Fruit fly (Drosophila melanogaster) whole organism, embryonic: ENCODE results near the gene CG1307.

Experiments
- Aef1 ChIP-seq: fragments of 200-800 bp; sonication (Bioruptor generic); IDR thresholded peaks from 3 replicates; pipeline ENCODE4 v1.3.6; 2022; ENCODE audit warnings: missing biosample characterization, missing genetic modification characterization
- Antp ChIP-seq: fragments of 200-800 bp; sonication (Bioruptor generic); optimal IDR thresholded peaks from 3 replicates; lab custom pipeline; 2016; ENCODE audit warnings: missing biosample characterization, missing genetic modification characterization
- Atf-2 ChIP-seq: fragments of 200-800 bp; sonication (Bioruptor generic); optimal IDR thresholded peaks from 2 replicates; lab custom pipeline; 2016; ENCODE audit warnings: missing biosample characterization, missing genetic modification characterization
- B-H2 ChIP-seq: fragments of 200-800 bp; sonication (Bioruptor generic); optimal IDR thresholded peaks from 2 replicates; lab custom pipeline; 2018; ENCODE audit warnings: missing biosample characterization, mild to moderate bottlenecking, missing genetic modification characterization
- CG10321 ChIP-seq: fragments of 200-800 bp; sonication (Bioruptor generic); IDR thresholded peaks from 2 replicates; pipeline ENCODE4 v1.3.6; 2022; ENCODE audit warnings: missing biosample characterization, missing genetic modification characterization
- CG10979 ChIP-seq: fragments of 200-800 bp; sonication (Bioruptor generic); optimal IDR thresholded peaks from 2 replicates; lab custom pipeline; 2018; ENCODE audit warnings: missing biosample characterization, mild to moderate bottlenecking, missing genetic modification characterization, moderate library complexity
- CG11456 ChIP-seq: fragments of 200-800 bp; sonication (Bioruptor generic); IDR thresholded peaks from 3 replicates; pipeline ENCODE4 v1.3.6; 2022; ENCODE audit warnings: missing biosample characterization, missing genetic modification characterization
- CG11695 ChIP-seq: fragments of 200-800 bp; sonication (Bioruptor generic); IDR thresholded peaks from 3 replicates; pipeline ENCODE4 v1.3.6; 2022; ENCODE audit warnings: missing biosample characterization, missing genetic modification characterization
- CG13296 ChIP-seq: fragments of 200-800 bp; sonication (Bioruptor generic); optimal IDR thresholded peaks from 3 replicates; lab custom pipeline; 2018; ENCODE audit warnings: missing biosample characterization, mild to moderate bottlenecking, missing genetic modification characterization
- CG1647 ChIP-seq: fragments of 200-800 bp; sonication (Bioruptor generic); optimal IDR thresholded peaks from 3 replicates; lab custom pipeline; 2016; ENCODE audit warnings: missing biosample characterization, missing genetic modification characterization
- CG16863 ChIP-seq: fragments of 200-800 bp; sonication (Bioruptor generic); optimal IDR thresholded peaks from 3 replicates; lab custom pipeline; 2016; ENCODE audit warnings: missing biosample characterization, missing genetic modification characterization
- CG17186 ChIP-seq: fragments of 200-800 bp; sonication (Bioruptor generic); optimal IDR thresholded peaks from 3 replicates; lab custom pipeline; 2017; ENCODE audit warnings: missing biosample characterization, missing genetic modification reagents, missing genetic modification characterization
- CG17359 ChIP-seq: fragments of 200-800 bp; sonication (Bioruptor generic); optimal IDR thresholded peaks from 3 replicates; lab custom pipeline; 2018; ENCODE audit warnings: missing biosample characterization, mild to moderate bottlenecking, missing genetic modification characterization, moderate library complexity
- CG17612 ChIP-seq: fragments of 200-800 bp; sonication (Bioruptor generic); IDR thresholded peaks from 2 replicates; pipeline ENCODE4 v1.3.6; 2022; ENCODE audit warnings: missing biosample characterization, missing genetic modification characterization
- CG17829 ChIP-seq: fragments of 200-800 bp; optimal IDR thresholded peaks from 2 replicates; lab custom pipeline; 2019; ENCODE audit warnings: missing biosample characterization, mild to moderate bottlenecking, missing genetic modification characterization, moderate library complexity
- CG17912 ChIP-seq: fragments of 200-800 bp; sonication (Bioruptor generic); optimal IDR thresholded peaks from 2 replicates; lab custom pipeline; 2018; ENCODE audit warnings: missing biosample characterization, mild to moderate bottlenecking, missing genetic modification characterization
- CG2678 ChIP-seq: fragments of 200-800 bp; sonication (Bioruptor generic); optimal IDR thresholded peaks from 3 replicates; lab custom pipeline; 2019; ENCODE audit warnings: missing biosample characterization, mild to moderate bottlenecking, missing genetic modification characterization, moderate library complexity
- CG30403 ChIP-seq: fragments of 200-800 bp; sonication (Bioruptor generic); optimal IDR thresholded peaks from 3 replicates; lab custom pipeline; 2016; ENCODE audit warnings: missing biosample characterization, missing genetic modification characterization
- CG31441 ChIP-seq: fragments of 200-800 bp; sonication (Bioruptor generic); IDR thresholded peaks from 2 replicates; pipeline ENCODE4 v1.3.6; 2022; ENCODE audit warnings: missing biosample characterization, missing genetic modification characterization
- CG6254 ChIP-seq: fragments of 200-800 bp; sonication (Bioruptor generic); optimal IDR thresholded peaks from 3 replicates; lab custom pipeline; 2017; ENCODE audit warnings: mild to moderate bottlenecking, missing biosample characterization, missing genetic modification reagents, missing genetic modification characterization
- CG6689 ChIP-seq: fragments of 200-800 bp; sonication (Bioruptor generic); IDR thresholded peaks from 2 replicates; pipeline ENCODE4 v1.3.6; 2022; ENCODE audit warnings: missing biosample characterization, missing genetic modification characterization
- CG7928 ChIP-seq: fragments of 200-800 bp; sonication (Bioruptor generic); optimal IDR thresholded peaks from 2 replicates; lab custom pipeline; 2017; ENCODE audit warnings: missing biosample characterization, mild to moderate bottlenecking, missing genetic modification characterization
- CG8089 ChIP-seq: fragments of 200-800 bp; sonication (Bioruptor generic); optimal IDR thresholded peaks from 3 replicates; lab custom pipeline; 2016; ENCODE audit warnings: missing biosample characterization, missing genetic modification characterization
- CG8281 ChIP-seq: fragments of 200-800 bp; sonication (Bioruptor generic); optimal IDR thresholded peaks from 2 replicates; lab custom pipeline; 2018; ENCODE audit warnings: missing biosample characterization, mild to moderate bottlenecking, missing genetic modification characterization, moderate library complexity
- CG8944 ChIP-seq: fragments of 200-800 bp; sonication (Bioruptor generic); optimal IDR thresholded peaks from 3 replicates; lab custom pipeline; 2016; ENCODE audit warnings: missing biosample characterization, missing genetic modification characterization
- CG9609 ChIP-seq: fragments of 200-800 bp; sonication (Bioruptor generic); optimal IDR thresholded peaks from 3 replicates; lab custom pipeline; 2016; ENCODE audit warnings: missing biosample characterization, missing genetic modification characterization
- Gug ChIP-seq: fragments of 200-800 bp; sonication (Bioruptor generic); IDR thresholded peaks from 4 replicates; pipeline ENCODE4 v1.3.6; 2022; ENCODE audit warnings: missing biosample characterization, missing genetic modification characterization
- Hmx ChIP-seq: fragments of 200-800 bp; sonication (Bioruptor generic); optimal IDR thresholded peaks from 2 replicates; lab custom pipeline; 2016; ENCODE audit warnings: missing biosample characterization, missing genetic modification characterization
- Jarid2 ChIP-seq: fragments of 200-800 bp; sonication (Bioruptor generic); optimal IDR thresholded peaks from 3 replicates; lab custom pipeline; 2017; ENCODE audit warnings: mild to moderate bottlenecking, missing biosample characterization, missing genetic modification reagents, missing genetic modification characterization
- MESR4 ChIP-seq: fragments of 200-800 bp; sonication (Bioruptor generic); optimal IDR thresholded peaks from 2 replicates; lab custom pipeline; 2018; ENCODE audit warnings: missing biosample characterization, mild to moderate bottlenecking, missing genetic modification characterization, moderate library complexity
- NK7.1 ChIP-seq: fragments of 200-800 bp; sonication (Bioruptor generic); optimal IDR thresholded peaks from 3 replicates; lab custom pipeline; 2016; ENCODE audit warnings: missing biosample characterization, missing genetic modification characterization
- Nf-YA ChIP-seq: fragments of 200-800 bp; sonication (Bioruptor generic); IDR thresholded peaks from 2 replicates; pipeline ENCODE4 v1.3.6; 2022; ENCODE audit warnings: missing biosample characterization, missing genetic modification characterization
- aop ChIP-seq: fragments of 200-800 bp; sonication (Bioruptor generic); IDR thresholded peaks from 2 replicates; pipeline ENCODE4 v1.3.6; 2022; ENCODE audit warnings: missing biosample characterization, missing genetic modification characterization
- bigmax ChIP-seq: fragments of 200-800 bp; sonication (Bioruptor generic); optimal IDR thresholded peaks from 2 replicates; lab custom pipeline; 2018; ENCODE audit warnings: missing biosample characterization, mild to moderate bottlenecking, missing genetic modification characterization
- caup ChIP-seq: fragments of 200-800 bp; sonication (Bioruptor generic); optimal IDR thresholded peaks from 3 replicates; lab custom pipeline; 2017; ENCODE audit warnings: missing biosample characterization, mild to moderate bottlenecking, missing genetic modification characterization, moderate library complexity; ENCODE audit not compliant: severe bottlenecking
- chif ChIP-seq, 2 experiments: fragments of 200-800 bp; sonication (Bioruptor generic); optimal IDR thresholded peaks; 3 replicates each; lab custom pipeline; 2016; ENCODE audit warnings: missing biosample characterization in 2 of 2, missing genetic modification characterization in 2 of 2
- chm ChIP-seq: fragments of 200-800 bp; sonication (Bioruptor generic); IDR thresholded peaks from 2 replicates; pipeline ENCODE4 v1.3.6; 2022; ENCODE audit warnings: missing biosample characterization, missing genetic modification characterization
- danr ChIP-seq: fragments of 200-800 bp; sonication (Bioruptor generic); IDR thresholded peaks from 2 replicates; pipeline ENCODE4 v1.3.6; 2022; ENCODE audit warnings: missing biosample characterization, missing genetic modification characterization
- esg ChIP-seq: fragments of 200-800 bp; sonication (Bioruptor generic); conservative IDR thresholded peaks from 2 replicates; pipeline ENCODE4 v1.3.6; 2022; ENCODE audit warnings: missing biosample characterization, missing genetic modification characterization
- eyg ChIP-seq: fragments of 200-800 bp; sonication (Bioruptor generic); optimal IDR thresholded peaks from 3 replicates; lab custom pipeline; 2016; ENCODE audit warnings: missing biosample characterization, missing genetic modification characterization
- fd3F ChIP-seq: fragments of 200-800 bp; sonication (Bioruptor generic); optimal IDR thresholded peaks from 2 replicates; lab custom pipeline; 2018; ENCODE audit warnings: missing biosample characterization, mild to moderate bottlenecking, missing genetic modification characterization, moderate library complexity
- gt ChIP-seq: fragments of 200-800 bp; sonication (Bioruptor generic); IDR thresholded peaks from 2 replicates; pipeline ENCODE4 v1.3.6; 2022; ENCODE audit warnings: missing biosample characterization, missing genetic modification characterization
- h ChIP-seq: fragments of >200 bp; optimal IDR thresholded peaks from 2 replicates; lab custom pipeline; 2017
- ham ChIP-seq: fragments of 200-800 bp; sonication (Bioruptor generic); IDR thresholded peaks from 2 replicates; pipeline ENCODE4 v1.3.6; 2022; ENCODE audit warnings: missing biosample characterization, missing genetic modification characterization
- jing ChIP-seq: fragments of 200-800 bp; sonication (Bioruptor generic); optimal IDR thresholded peaks from 2 replicates; lab custom pipeline; 2018; ENCODE audit warnings: missing biosample characterization, mild to moderate bottlenecking, missing genetic modification characterization
- otp ChIP-seq: fragments of 200-800 bp; sonication (Bioruptor generic); IDR thresholded peaks from 3 replicates; pipeline ENCODE4, ENCODE4 v1.3.6; 2022; ENCODE audit warnings: missing biosample characterization, missing genetic modification characterization
- pho ChIP-seq: fragments of 200-800 bp; sonication (Bioruptor generic); optimal IDR thresholded peaks from 2 replicates; lab custom pipeline; 2016; ENCODE audit warnings: missing biosample characterization, missing genetic modification characterization
- pros ChIP-seq: fragments of 200-800 bp; sonication (Bioruptor generic); optimal IDR thresholded peaks from 3 replicates; lab custom pipeline; 2019; ENCODE audit warnings: missing biosample characterization, mild to moderate bottlenecking, missing genetic modification characterization, moderate library complexity
- sens-2 ChIP-seq: fragments of 200-800 bp; sonication (Bioruptor generic); IDR thresholded peaks from 2 replicates; pipeline ENCODE4 v1.3.6; 2022; ENCODE audit warnings: missing biosample characterization, missing genetic modification characterization
- seq ChIP-seq: fragments of 200-800 bp; sonication (Bioruptor generic); IDR thresholded peaks from 2 replicates; pipeline ENCODE4 v1.3.6; 2022; ENCODE audit warnings: missing biosample characterization, missing genetic modification characterization
- sim ChIP-seq: fragments of 200-800 bp; sonication (Bioruptor generic); IDR thresholded peaks from 2 replicates; pipeline ENCODE4 v1.3.6; 2022; ENCODE audit warnings: missing biosample characterization, missing genetic modification characterization
- slou ChIP-seq: fragments of 200-800 bp; sonication (Bioruptor generic); optimal IDR thresholded peaks from 3 replicates; lab custom pipeline; 2016; ENCODE audit warnings: missing biosample characterization, missing genetic modification characterization
- ssp ChIP-seq: fragments of 200-800 bp; sonication (Bioruptor generic); IDR thresholded peaks from 2 replicates; pipeline ENCODE4 v1.3.6; 2022; ENCODE audit warnings: missing biosample characterization, missing genetic modification characterization
- toy ChIP-seq: fragments of 200-800 bp; sonication (Bioruptor generic); IDR thresholded peaks from 2 replicates; pipeline ENCODE4 v1.3.6; 2022; ENCODE audit warnings: missing biosample characterization, missing genetic modification characterization

Gene CG1307

dm6 chr3R:6683135-6683534 is 25.9 kb upstream of the CG1307 start (continued):
- TF ChIP-seq jing (GFP tag; lab: Kevin White, UChicago) (peak; percentile 27), bigmax (GFP tag; lab: Kevin White, UChicago) (no peak), CG7928 (GFP tag; lab: Kevin White, UChicago) (no peak), CG9609 (GFP tag; lab: Kevin White, UChicago) (no peak), sim (GFP tag; lab: Robert Waterston, UW) (no peak), CG31441 (GFP tag; lab: Robert Waterston, UW) (no peak), h (lab: Kevin White, UChicago) (no peak), sens-2 (no peak), Atf-2 (GFP tag; lab: Kevin White, UChicago) (no peak), Aef1 (GFP tag; lab: Robert Waterston, UW) (no peak), CG11695 (GFP tag; lab: Robert Waterston, UW) (no peak), CG17612 (GFP tag; lab: Robert Waterston, UW) (no peak), CG6254 (GFP tag; lab: Kevin White, UChicago) (no peak), CG6689 (no peak), CG8089 (GFP tag; lab: Kevin White, UChicago) (no peak), Jarid2 (peak; percentile 52), ssp (GFP tag; lab: Robert Waterston, UW) (no peak), Hmx (GFP tag; lab: Kevin White, UChicago) (no peak), slou (no peak), CG13296 (GFP tag; lab: Kevin White, UChicago) (no peak), CG2678 (tag; lab: Kevin White, UChicago) (no peak), CG8944 (GFP tag; lab: Kevin White, UChicago) (no peak), CG30403 (GFP tag; lab: Kevin White, UChicago) (no peak), danr (GFP tag; lab: Robert Waterston, UW) (no peak), esg (no peak), toy (no peak), pros (GFP tag; lab: Kevin White, UChicago) (peak; percentile 3), Antp (GFP tag; lab: Kevin White, UChicago) (no peak), CG17359 (tag; lab: Kevin White, UChicago) (no peak), CG10321 (GFP tag; lab: Robert Waterston, UW) (peak; percentile 94), CG16863 (GFP tag; lab: Kevin White, UChicago) (no peak), seq (GFP tag; lab: Robert Waterston, UW) (peak; percentile 52; the same call in 1 of the 2 replicates), fd3F (no peak), Gug (GFP tag; lab: Robert Waterston, UW) (no peak), pho (no peak), chm (GFP tag; lab: Robert Waterston, UW) (no peak), CG1647 (GFP tag; lab: Kevin White, UChicago) (no peak), chif (GFP tag; optimal IDR thresholded peaks at IDR 0.05; lab: Kevin White, UChicago) (no peak), Nf-YA (peak; percentile 91), CG17912 (GFP tag; lab: Kevin White, UChicago) (no peak), eyg (no peak), caup (GFP tag; lab: Kevin White, UChicago) (no peak), MESR4 (GFP tag; lab: Kevin White, UChicago) (no peak), CG17829 (tag; lab: Kevin White, UChicago) (no peak), gt (GFP tag; lab: Robert Waterston, UW) (no peak), CG11456 (GFP tag; lab: Robert Waterston, UW) (no peak), CG17186 (GFP tag; lab: Kevin White, UChicago) (no peak), otp (GFP tag; lab: Robert Waterston, UW) (no peak), CG10979 (tag; lab: Kevin White, UChicago) (no peak), NK7.1 (no peak), aop (no peak), CG8281 (tag; lab: Kevin White, UChicago) (no peak), B-H2 (GFP tag; lab: Kevin White, UChicago) (no peak), ham (GFP tag; lab: Robert Waterston, UW) (no peak)
